Worm (Caenorhabditis elegans) whole organism, L3 larva: ENCODE results near the gene R02D5.10.

Source experiments
- ZK546.5 ChIP-seq: sonication (generic microtip); optimal IDR thresholded peaks from 2 replicates; lab custom pipeline; 2017; ENCODE audit warnings: missing biosample characterization, missing genetic modification characterization
- ama-1 ChIP-seq: fragments of 150-350 bp; optimal IDR thresholded peaks from 2 replicates; lab custom pipeline; 2018
- ceh-16 ChIP-seq: sonication (generic microtip); optimal IDR thresholded peaks from 2 replicates; lab custom pipeline; 2017; ENCODE audit warnings: missing biosample characterization, missing genetic modification characterization
- ceh-9 ChIP-seq: sonication (generic microtip); optimal IDR thresholded peaks from 2 replicates; lab custom pipeline; 2018; ENCODE audit warnings: missing biosample characterization, missing genetic modification characterization
- elt-2 ChIP-seq: sonication (generic microtip); optimal IDR thresholded peaks from 2 replicates; lab custom pipeline; 2016; ENCODE audit warnings: missing genetic modification reagents, mild to moderate bottlenecking, missing genetic modification characterization, missing compliant biosample characterization
- eor-1 ChIP-seq, 2 experiments: fragments of 150-350 bp; optimal IDR thresholded peaks; 2 replicates each; lab custom pipeline; 2014 to 2018; ENCODE audit warnings: missing biosample characterization in 2 of 2, missing genetic modification characterization in 2 of 2
- lin-15B ChIP-seq: fragments of 150-350 bp; optimal IDR thresholded peaks from 2 replicates; lab custom pipeline; 2014; ENCODE audit warnings: missing biosample characterization, missing genetic modification characterization
- mml-1 ChIP-seq: fragments of 150-350 bp; sonication (generic microtip); optimal IDR thresholded peaks from 3 replicates; lab custom pipeline; 2014; ENCODE audit warnings: missing biosample characterization, missing genetic modification characterization
- nhr-25 ChIP-seq: sonication (generic microtip); optimal IDR thresholded peaks from 2 replicates; lab custom pipeline; 2017; ENCODE audit warnings: missing biosample characterization, missing genetic modification characterization
- unc-39 ChIP-seq: sonication (generic microtip); optimal IDR thresholded peaks from 4 replicates; lab custom pipeline; 2017; ENCODE audit warnings: missing biosample characterization, missing genetic modification characterization
- ztf-11 ChIP-seq: fragments of 150-350 bp; optimal IDR thresholded peaks from 2 replicates; lab custom pipeline; 2014; ENCODE audit warnings: missing biosample characterization, missing genetic modification characterization

DNA sequence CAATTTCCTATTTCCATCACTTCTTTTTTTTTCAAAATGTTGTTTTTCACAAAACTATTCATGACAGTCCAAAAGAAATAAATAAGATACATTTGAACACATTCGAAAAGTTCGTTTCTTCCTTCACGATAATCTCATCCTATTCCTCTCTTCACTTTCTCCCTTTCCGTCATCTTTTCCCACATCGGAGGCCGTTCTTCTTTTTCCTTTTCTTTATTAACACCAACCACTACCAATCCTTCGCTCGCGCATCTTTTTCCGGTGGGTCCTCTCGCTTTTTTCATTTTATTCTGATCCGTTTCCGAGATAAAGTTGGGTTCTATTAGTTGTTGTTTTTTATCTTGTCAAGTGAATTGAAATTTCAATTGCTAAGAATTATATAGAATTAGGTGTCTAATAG is 13.4 kb downstream of the R02D5.10 start:
- no peak for TF ChIP-seq elt-2 (tag; lab: Kevin White, UChicago)
- no peak for TF ChIP-seq ZK546.5 (tag; lab: Kevin White, UChicago)
- TF ChIP-seq mml-1 (tag; lab: Kevin White, UChicago) = no peak
- no peak for TF ChIP-seq ztf-11 (tag; lab: Kevin White, UChicago)
- TF ChIP-seq unc-39 (tag; lab: Kevin White, UChicago) = no peak
- no peak for TF ChIP-seq lin-15B (tag; lab: Kevin White, UChicago)
- no peak for TF ChIP-seq ama-1
- TF ChIP-seq nhr-25 = no peak
- no peak for TF ChIP-seq ceh-16
- no peak for TF ChIP-seq eor-1 (tag; optimal IDR thresholded peaks at IDR 0.05; lab: Kevin White, UChicago)
- TF ChIP-seq ceh-9 (tag; lab: Kevin White, UChicago) = no peak
